Fruit fly (Drosophila melanogaster): ENCODE data around the gene JMJD7.

Gene JMJD7

dm6 chr3L:13412200-13412885 is 37.7 kb downstream of the JMJD7 start, which contains the start of the genes CG10222 and flr (continued):
- no peak for TF ChIP-seq CG31388 (GFP tag; optimal IDR thresholded peaks at IDR 0.05)
- TF ChIP-seq CG10147 (GFP tag; optimal IDR thresholded peaks at IDR 0.05) = peak; percentile 17
- TF ChIP-seq CG1602 (GFP tag; optimal IDR thresholded peaks at IDR 0.05) = no peak
- no peak for TF ChIP-seq tin (GFP tag; optimal IDR thresholded peaks at IDR 0.05)
- TF ChIP-seq Lim3 (GFP tag; IDR thresholded peaks at IDR 0.05) = no peak
- no peak for TF ChIP-seq nerfin-1 (tag; optimal IDR thresholded peaks at IDR 0.05)
- no peak for TF ChIP-seq sens (GFP tag)
- no peak for TF ChIP-seq HmgD (GFP tag; optimal IDR thresholded peaks at IDR 0.05)
- peak; percentile 7 for TF ChIP-seq CG1603 (tag; optimal IDR thresholded peaks at IDR 0.05)
- no peak for TF ChIP-seq Antp (GFP tag; optimal IDR thresholded peaks at IDR 0.05)
- no peak for TF ChIP-seq kah (GFP tag; optimal IDR thresholded peaks at IDR 0.05)
- TF ChIP-seq CG3847 (GFP tag; IDR thresholded peaks at IDR 0.05) = no peak
- no peak for TF ChIP-seq CG2202 (tag; optimal IDR thresholded peaks at IDR 0.05)
- peak; percentile 77 for TF ChIP-seq row (GFP tag; IDR thresholded peaks at IDR 0.05)
- TF ChIP-seq CG2116 (GFP tag; optimal IDR thresholded peaks at IDR 0.05) = peak; percentile 70
- no peak for TF ChIP-seq Adf1 (GFP tag; IDR thresholded peaks at IDR 0.05)
- TF ChIP-seq sna (GFP tag; IDR thresholded peaks at IDR 0.05; ENCODE audit: partially characterized antibody) = 0 out of 2 replicates have a peak, but pooled peaks have one; percentile 51
- TF ChIP-seq NFAT (GFP tag; IDR thresholded peaks at IDR 0.05) = no peak
- peak; percentile 69 for TF ChIP-seq CG14860 (GFP tag; IDR thresholded peaks at IDR 0.05; ENCODE audit: partially characterized antibody)
- TF ChIP-seq bcd (GFP tag; optimal IDR thresholded peaks at IDR 0.05) = no peak
- no peak for TF ChIP-seq pum (GFP tag; optimal IDR thresholded peaks at IDR 0.05)
- no peak for TF ChIP-seq CG10959 (GFP tag; IDR thresholded peaks at IDR 0.05)
- TF ChIP-seq pnt (GFP tag; optimal IDR thresholded peaks at IDR 0.05) = no peak
- no peak for TF ChIP-seq toy (GFP tag; IDR thresholded peaks at IDR 0.05)
- TF ChIP-seq Ets97D (GFP tag; optimal IDR thresholded peaks at IDR 0.05) = peak; percentile 13
- no peak for TF ChIP-seq CG12299 (tag; optimal IDR thresholded peaks at IDR 0.05)
- TF ChIP-seq tup (GFP tag; optimal IDR thresholded peaks at IDR 0.05) = no peak
- no peak for TF ChIP-seq CG11398 (GFP tag; optimal IDR thresholded peaks at IDR 0.05)
- TF ChIP-seq kni (GFP tag; optimal IDR thresholded peaks at IDR 0.05) = no peak
- no peak for TF ChIP-seq CG12769 (tag; optimal IDR thresholded peaks at IDR 0.05)
- TF ChIP-seq CG8359 (GFP tag; optimal IDR thresholded peaks at IDR 0.05; ENCODE audit: borderline replicate concordance) = no peak
- TF ChIP-seq CG6272 (GFP tag; IDR thresholded peaks at IDR 0.05) = no peak
- no peak for TF ChIP-seq seq (GFP tag; IDR thresholded peaks at IDR 0.05)
- no peak for TF ChIP-seq CG4730 (GFP tag; IDR thresholded peaks at IDR 0.05)
- no peak for TF ChIP-seq corto (GFP tag; optimal IDR thresholded peaks at IDR 0.05)
- no peak for TF ChIP-seq CG32767 (GFP tag; IDR thresholded peaks at IDR 0.05)
- peak; percentile 41 for TF ChIP-seq trem (tag; optimal IDR thresholded peaks at IDR 0.05)
- TF ChIP-seq Optix (GFP tag; IDR thresholded peaks at IDR 0.05) = no peak
- TF ChIP-seq CG16863 (GFP tag; optimal IDR thresholded peaks at IDR 0.05) = no peak
- TF ChIP-seq jumu (GFP tag; optimal IDR thresholded peaks at IDR 0.05) = no peak
- no peak for TF ChIP-seq Atf6 (GFP tag; IDR thresholded peaks at IDR 0.05)
- TF ChIP-seq sob (GFP tag; IDR thresholded peaks at IDR 0.05) = no peak
- TF ChIP-seq cato (GFP tag; optimal IDR thresholded peaks at IDR 0.05; ENCODE audit: borderline replicate concordance) = no peak
- TF ChIP-seq CG10543 (GFP tag; optimal IDR thresholded peaks at IDR 0.05) = peak; percentile 30
- no peak for TF ChIP-seq CG17912 (GFP tag; optimal IDR thresholded peaks at IDR 0.05)
- peak; percentile 40 for TF ChIP-seq CG17829 (tag; optimal IDR thresholded peaks at IDR 0.05)
- peak; percentile 15 for TF ChIP-seq CG4617 (GFP tag; optimal IDR thresholded peaks at IDR 0.05; ENCODE audit: borderline replicate concordance)
- TF ChIP-seq Hey (tag; optimal IDR thresholded peaks at IDR 0.05) = no peak
- TF ChIP-seq fu2 (GFP tag; optimal IDR thresholded peaks at IDR 0.05) = no peak
- TF ChIP-seq Mes4 (GFP tag; optimal IDR thresholded peaks at IDR 0.05) = no peak
- no peak for TF ChIP-seq Dad (GFP tag; optimal IDR thresholded peaks at IDR 0.05)

Measured in whole organism, embryonic.